Fruit fly (Drosophila melanogaster) whole organism, adult: ENCODE results near the gene SkpE.

Source experiments
- CG12768 ChIP-seq: fragments of 200-800 bp; sonication (Bioruptor generic); optimal IDR thresholded peaks from 2 replicates; lab custom pipeline; 2017; ENCODE audit warnings: missing biosample characterization, missing genetic modification characterization, mild to moderate bottlenecking, moderate library complexity, missing genetic modification reagents
- Hr96 ChIP-seq: fragments of 200-800 bp; sonication (Bioruptor generic); optimal IDR thresholded peaks from 2 replicates; lab custom pipeline; 2016; ENCODE audit warnings: missing biosample characterization, missing genetic modification characterization
- pad ChIP-seq: fragments of 200-800 bp; sonication (Bioruptor generic); optimal IDR thresholded peaks from 3 replicates; lab custom pipeline; 2017; ENCODE audit warnings: missing biosample characterization, missing genetic modification characterization, mild to moderate bottlenecking, moderate library complexity, missing genetic modification reagents

DNA sequence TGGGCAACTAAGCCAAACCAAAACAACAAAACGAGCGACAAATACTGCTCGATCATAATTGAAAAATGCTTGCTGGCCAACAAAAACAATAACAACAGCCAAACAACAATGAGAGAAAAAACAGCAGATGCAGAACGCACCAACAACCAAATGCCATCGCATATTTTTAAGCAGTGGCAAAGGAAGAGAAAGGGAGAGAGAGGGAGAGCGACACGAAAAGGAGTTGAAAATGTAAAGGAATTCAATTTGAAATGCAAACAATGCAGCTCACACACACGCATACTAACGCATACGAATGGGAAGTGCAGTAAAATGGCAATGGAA lies 35.3 kb downstream of the SkpE start:
- TF ChIP-seq pad (GFP tag; lab: Kevin White, UChicago), result no peak
- no peak for TF ChIP-seq CG12768 (GFP tag; lab: Kevin White, UChicago)
- no peak for TF ChIP-seq Hr96 (GFP tag; lab: Kevin White, UChicago)
